Fruit fly (Drosophila melanogaster): ENCODE results near the gene Ag5r2.
A peak's percentile ranks its signal among the peaks of the same experiment; 100 is the strongest.

The Ag5r2 gene

dm6 chrX:14832562-14833303, 48.9 kb upstream of the Ag5r2 start, which contains the start of gene CG14411 (continued):
- no peak for TF ChIP-seq PHDP (tag; optimal IDR thresholded peaks at IDR 0.05)
- TF ChIP-seq NC2α (GFP tag; optimal IDR thresholded peaks at IDR 0.05), result no peak
- no peak for TF ChIP-seq ftz-f1 (GFP tag; optimal IDR thresholded peaks at IDR 0.05)

- TF ChIP-seq Spps (tag; optimal IDR thresholded peaks at IDR 0.05) (no peak), CG9437 (GFP tag; optimal IDR thresholded peaks at IDR 0.05) (peak; percentile 33), CG6175 (GFP tag; IDR thresholded peaks at IDR 0.05) (no peak), br (optimal IDR thresholded peaks at IDR 0.05) (no peak), hth (optimal IDR thresholded peaks at IDR 0.05) (no peak), dimm (GFP tag; IDR thresholded peaks at IDR 0.05) (no peak), CG2889 (GFP tag; IDR thresholded peaks at IDR 0.05) (no peak), pzg (GFP tag; optimal IDR thresholded peaks at IDR 0.05) (peak; percentile 10), B-H2 (GFP tag; optimal IDR thresholded peaks at IDR 0.05) (no peak), ssp (GFP tag; IDR thresholded peaks at IDR 0.05) (0 out of 2 replicates have a peak, but pooled peaks have one; percentile 13), Gsc (GFP tag; IDR thresholded peaks at IDR 0.05) (no peak), lov (optimal IDR thresholded peaks at IDR 0.05) (no peak), lov (GFP tag; IDR thresholded peaks at IDR 0.05) (no peak), CG2678 (tag; optimal IDR thresholded peaks at IDR 0.05) (peak; percentile 38), abd-A (tag; optimal IDR thresholded peaks at IDR 0.05) (no peak), CG13296 (GFP tag; optimal IDR thresholded peaks at IDR 0.05) (no peak), E2f2 (GFP tag; IDR thresholded peaks at IDR 0.05) (0 out of 2 replicates have a peak, but pooled peaks have one; percentile 45), gro (GFP tag; optimal IDR thresholded peaks at IDR 0.05) (no peak), CG9932 (GFP tag; IDR thresholded peaks at IDR 0.05) (no peak), crol (GFP tag; IDR thresholded peaks at IDR 0.05) (peak; percentile 59), CG10431 (GFP tag; optimal IDR thresholded peaks at IDR 0.05) (no peak), bbx (GFP tag; IDR thresholded peaks at IDR 0.05; ENCODE audit: partially characterized antibody) (peak; percentile 23; the same call in 1 of the 2 replicates), en (GFP tag; optimal IDR thresholded peaks at IDR 0.05) (no peak), Blimp-1 (GFP tag; optimal IDR thresholded peaks at IDR 0.05) (peak; percentile 6), grau (tag; optimal IDR thresholded peaks at IDR 0.05) (no peak), CG7556 (GFP tag; optimal IDR thresholded peaks at IDR 0.05) (peak; percentile 10), CG2116 (GFP tag; optimal IDR thresholded peaks at IDR 0.05) (peak; percentile 40), Atf-2 (GFP tag; optimal IDR thresholded peaks at IDR 0.05) (no peak), Scr (GFP tag; IDR thresholded peaks at IDR 0.05; ENCODE audit: partially characterized antibody) (peak; percentile 65), dm (GFP tag; optimal IDR thresholded peaks at IDR 0.05) (no peak), nmo (GFP tag; optimal IDR thresholded peaks at IDR 0.05) (no peak), ac (GFP tag; optimal IDR thresholded peaks at IDR 0.05) (no peak), CG1529 (GFP tag; optimal IDR thresholded peaks at IDR 0.05) (no peak), az2 (GFP tag; optimal IDR thresholded peaks at IDR 0.05) (no peak), Neu2 (GFP tag; optimal IDR thresholded peaks at IDR 0.05; ENCODE audit: borderline replicate concordance) (no peak), schlank (tag; optimal IDR thresholded peaks at IDR 0.05) (no peak), CG15011 (GFP tag; optimal IDR thresholded peaks at IDR 0.05) (no peak), Bgb (GFP tag; IDR thresholded peaks at IDR 0.05; ENCODE audit: partially characterized antibody) (peak; percentile 43), NC2β (GFP tag; optimal IDR thresholded peaks at IDR 0.05) (no peak), MESR4 (GFP tag; optimal IDR thresholded peaks at IDR 0.05) (peak; percentile 67), HLH4C (GFP tag; IDR thresholded peaks at IDR 0.05; ENCODE audit: partially characterized antibody) (peak; percentile 9; the same call in 1 of the 3 replicates), Sox102F (GFP tag; optimal IDR thresholded peaks at IDR 0.05) (no peak), CG15269 (tag; optimal IDR thresholded peaks at IDR 0.05) (peak; percentile 6)
Measured at dm6 chrX:14831713-14832561, 48.1 kb upstream of the Ag5r2 start, which contains the start of gene CG14408. Gene CG14408 (minus strand): TSS chrX:14832033.
